Worm (Caenorhabditis elegans) whole organism, dauer: ENCODE data around the gene gei-3.

Experiments
- unc-62 ChIP-seq: sonication (generic microtip); optimal IDR thresholded peaks from 2 replicates; lab custom pipeline; 2017; ENCODE audit warnings: missing biosample characterization, missing genetic modification reagents, missing genetic modification characterization

gei-3 gene

DNA sequence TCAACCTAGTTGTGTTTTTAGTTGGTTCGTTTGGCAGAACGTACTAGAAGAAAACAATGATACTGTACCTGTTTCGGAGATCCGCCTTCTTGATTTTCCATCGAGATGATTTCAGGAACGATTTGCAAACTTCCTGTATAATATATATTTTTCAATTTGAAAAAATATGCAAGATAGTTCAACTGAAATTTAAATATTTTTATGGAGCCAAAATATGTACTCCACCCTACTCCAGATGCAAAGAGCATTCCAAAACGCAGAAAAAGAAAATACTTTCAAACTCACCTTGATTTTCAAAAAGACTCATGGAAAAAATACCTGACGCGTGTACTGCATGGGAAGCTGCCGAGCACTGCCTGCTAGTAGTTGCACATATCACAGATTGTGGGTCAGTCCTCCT lies at the start of gene gei-3:
Gene gei-3 (minus strand): TSS at position 101 of the 400 bp plus-strand sequence.
- TF ChIP-seq unc-62 (GFP tag; lab: Kevin White, UChicago), result no peak

DNA sequence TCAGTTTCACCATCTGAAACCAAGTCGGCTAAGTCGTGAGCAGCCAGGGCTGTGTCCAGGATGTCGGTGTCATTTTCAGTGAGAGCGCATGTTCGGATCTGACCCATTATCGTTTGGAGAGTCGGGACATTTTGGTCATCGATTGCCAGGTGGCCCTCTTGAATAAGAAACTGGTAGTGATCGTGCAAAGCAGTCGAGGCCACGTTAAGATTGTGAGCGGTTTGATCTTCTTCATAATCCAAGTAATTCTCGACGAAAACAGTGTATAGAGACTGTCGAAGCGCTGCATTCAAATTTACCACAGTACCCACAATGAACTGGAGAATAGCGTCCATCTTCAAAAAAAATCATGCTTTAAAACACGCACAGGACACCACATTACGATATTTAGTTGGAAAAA lies 49.1 kb upstream of the gei-3 start, which contains the start of gene T14G8.6:
Gene T14G8.6 (minus strand): TSS at position 338 of the 400 bp plus-strand sequence.
- no peak for TF ChIP-seq unc-62 (GFP tag; lab: Kevin White, UChicago)

DNA sequence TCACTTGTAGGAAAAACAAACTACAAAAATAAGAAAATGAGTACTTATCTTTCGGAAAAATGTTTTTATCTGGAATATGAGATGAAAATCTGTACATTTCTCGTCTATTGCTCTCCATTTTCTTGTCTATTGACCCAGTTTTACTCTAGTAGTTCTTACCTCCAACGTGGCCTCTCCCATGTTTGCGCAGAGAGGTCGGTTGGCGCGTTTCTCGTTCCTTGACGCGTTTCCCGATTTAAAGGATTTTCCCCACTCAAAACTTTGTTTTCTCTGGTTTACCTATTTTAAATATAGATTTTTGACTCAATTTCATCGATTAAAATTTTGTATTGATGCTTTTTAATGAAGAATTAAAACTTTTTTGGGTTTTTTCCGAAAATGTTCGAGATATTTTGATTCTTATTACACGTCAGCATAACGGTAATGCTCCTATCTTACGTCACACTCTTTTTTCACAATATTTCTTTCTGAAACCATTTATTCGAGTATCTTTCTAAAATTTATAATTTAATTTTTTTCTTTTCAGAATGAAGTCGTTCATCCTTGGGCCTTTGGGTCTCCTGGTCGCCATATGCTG lies 47.4 kb upstream of the gei-3 start, which contains the start of gene T14G8.3:
Gene T14G8.3 (plus strand): TSS at position 527 of the 577 bp plus-strand sequence.
- TF ChIP-seq unc-62 (GFP tag; lab: Kevin White, UChicago), result no peak

DNA sequence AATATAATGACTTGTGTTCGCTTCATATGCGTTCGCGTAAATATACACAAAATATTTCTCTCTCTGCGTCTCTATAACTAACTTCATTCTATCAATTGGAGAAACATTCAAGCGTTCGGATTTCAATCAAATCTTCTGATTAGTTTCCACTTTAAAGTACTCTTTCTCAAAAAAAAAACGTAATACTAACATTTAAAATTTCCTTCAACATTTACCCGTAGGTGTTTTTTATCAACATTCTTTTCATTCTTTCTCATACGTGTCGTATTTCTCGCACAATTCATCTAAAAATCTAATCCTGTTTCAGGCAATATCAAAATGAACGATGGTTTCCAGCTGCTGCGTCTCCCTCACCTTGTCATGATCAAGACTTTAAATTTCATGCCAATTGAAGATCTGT lies 44.3 kb upstream of the gei-3 start, which contains the start of gene T14G8.2:
Gene T14G8.2 (plus strand): TSS at position 301 of the 400 bp plus-strand sequence.
- no peak for TF ChIP-seq unc-62 (GFP tag; lab: Kevin White, UChicago)

DNA sequence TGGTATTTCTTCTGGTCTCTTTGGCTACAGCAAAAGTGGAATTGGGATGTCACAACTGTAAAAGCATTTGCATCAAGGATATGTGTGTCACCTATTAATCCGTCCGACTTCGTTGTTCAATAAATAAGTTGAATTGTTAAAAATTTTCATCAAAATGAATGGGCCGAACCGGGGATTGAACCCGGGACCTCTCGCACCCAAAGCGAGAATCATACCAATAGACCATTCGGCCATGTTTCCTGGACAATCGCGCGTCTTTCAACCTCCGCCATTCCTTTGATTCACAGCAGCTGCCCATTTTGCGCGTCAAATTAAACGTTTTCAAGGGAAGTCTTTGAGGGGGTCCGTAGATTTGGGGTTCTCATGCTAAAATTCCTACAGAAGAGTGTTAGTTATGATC lies 41.2 kb upstream of the gei-3 start:
- no peak for TF ChIP-seq unc-62 (GFP tag; lab: Kevin White, UChicago)

DNA sequence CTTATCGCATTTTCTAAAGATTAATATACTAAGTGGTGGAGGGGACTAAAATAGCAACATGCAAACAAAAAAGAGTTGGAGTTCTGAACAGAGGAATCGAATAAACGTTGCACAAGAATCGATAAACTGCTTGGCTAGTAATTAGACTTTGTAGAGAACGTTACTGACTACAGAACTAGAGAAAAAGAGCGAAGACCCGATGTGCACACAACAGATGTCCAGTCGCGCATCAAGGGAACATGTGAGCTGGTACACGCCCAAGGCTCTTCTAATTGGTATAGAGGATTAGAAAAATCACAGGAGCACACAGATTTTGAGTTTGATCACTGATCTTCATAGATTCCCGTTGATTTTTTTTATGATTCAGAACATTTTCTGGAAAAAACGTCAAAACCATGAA lies 40.7 kb upstream of the gei-3 start:
- TF ChIP-seq unc-62 (GFP tag; lab: Kevin White, UChicago), result no peak

DNA sequence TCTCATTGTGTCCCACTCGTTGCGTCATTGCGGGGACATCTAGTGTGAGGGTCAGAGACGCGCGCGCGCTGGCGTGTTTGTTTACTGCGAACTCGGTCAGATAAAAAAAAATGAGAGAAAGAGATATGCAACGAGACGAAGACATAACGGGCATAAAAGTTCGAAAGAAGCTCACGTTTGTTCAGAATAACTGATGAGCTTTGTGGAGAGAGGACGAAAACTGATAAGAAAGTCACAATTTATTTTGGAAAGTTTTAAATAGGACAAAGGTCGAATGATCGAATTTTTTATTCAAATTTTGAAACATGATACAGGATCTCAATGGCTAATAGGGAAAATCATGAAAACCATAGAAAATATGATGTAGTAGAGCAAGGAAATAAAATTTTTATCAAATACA lies 39.6 kb upstream of the gei-3 start:
- no peak for TF ChIP-seq unc-62 (GFP tag; lab: Kevin White, UChicago)

DNA sequence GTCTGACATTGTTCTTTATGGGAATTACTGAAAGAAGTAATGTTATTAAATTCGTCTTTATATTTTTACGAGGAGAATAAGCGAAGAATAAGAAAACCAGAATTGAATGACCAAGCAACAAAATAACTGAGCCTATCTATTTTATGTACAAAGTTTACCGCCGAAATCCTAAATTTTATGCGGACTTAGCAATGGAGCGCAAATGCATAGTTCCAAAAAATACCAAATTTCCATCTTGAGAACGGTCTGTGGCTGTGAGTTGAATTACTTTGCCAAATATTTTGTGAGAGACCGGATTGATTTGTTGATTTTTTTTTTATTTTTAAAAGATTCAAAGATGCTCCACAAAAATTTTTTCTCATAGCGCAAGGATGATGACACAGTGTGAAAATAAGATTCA lies 39.1 kb upstream of the gei-3 start, which contains the start of gene chd-3:
Gene chd-3 (minus strand): TSS at position 27 of the 400 bp plus-strand sequence.
- no peak for TF ChIP-seq unc-62 (GFP tag; lab: Kevin White, UChicago)

DNA sequence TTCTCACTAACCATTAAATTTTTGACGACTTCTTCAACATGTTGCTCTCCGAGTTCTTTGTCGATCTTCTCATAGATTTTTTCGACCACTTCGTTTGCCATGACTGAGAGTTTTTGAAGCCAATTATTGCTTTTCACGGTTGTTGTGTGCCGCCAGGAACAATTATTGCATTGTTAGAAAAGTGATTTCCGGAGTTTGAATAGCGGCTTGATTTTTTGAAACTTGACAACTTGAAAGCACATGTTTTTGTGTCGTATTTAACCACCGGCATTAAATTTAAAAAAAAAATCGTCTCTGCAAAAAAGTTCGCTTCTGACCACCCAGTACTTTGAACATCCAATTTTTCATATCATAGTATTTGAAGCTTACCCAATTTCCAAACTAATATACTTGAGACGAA lies 32.6 kb upstream of the gei-3 start, which contains the start of gene C52G5.3:
Gene C52G5.3 (minus strand): TSS at position 101 of the 400 bp plus-strand sequence.
- no peak for TF ChIP-seq unc-62 (GFP tag; lab: Kevin White, UChicago)

DNA sequence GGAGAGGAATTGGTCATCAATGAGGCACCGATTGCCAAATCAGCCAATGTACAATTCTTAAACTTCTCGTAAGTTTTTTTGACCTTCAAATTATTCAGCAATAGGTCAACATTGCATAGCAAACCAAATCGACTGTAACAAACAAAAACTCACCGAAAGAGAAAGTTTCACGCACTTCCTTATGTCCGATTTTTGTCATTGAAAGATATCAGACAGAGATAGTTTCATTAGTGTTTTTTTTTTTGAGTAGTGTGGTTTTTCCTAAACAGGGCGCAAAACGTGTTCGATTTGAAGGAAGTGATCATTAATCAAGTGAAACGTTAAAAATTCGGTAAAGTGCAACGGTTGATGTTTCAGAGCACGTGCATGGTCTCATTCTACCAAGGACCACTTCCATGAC lies 30.7 kb upstream of the gei-3 start:
- TF ChIP-seq unc-62 (GFP tag; lab: Kevin White, UChicago), result no peak

DNA sequence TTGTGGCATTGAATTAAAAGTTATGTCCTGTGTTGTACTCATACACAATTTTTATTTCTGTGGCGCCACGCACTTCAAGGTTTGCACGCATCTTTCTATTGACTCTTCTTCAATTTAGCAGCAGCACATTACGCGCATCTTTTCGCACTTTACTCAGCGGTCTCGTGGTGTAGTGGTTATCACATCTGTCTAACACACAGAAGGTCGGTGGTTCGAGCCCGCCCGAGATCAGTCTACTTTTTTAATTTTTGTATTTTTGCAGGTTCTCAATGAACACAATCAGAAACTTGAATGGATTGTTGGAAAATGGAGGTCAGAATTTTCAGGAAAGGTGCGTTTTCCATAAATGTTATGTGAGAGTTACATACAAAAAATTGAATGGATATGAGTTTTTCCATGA lies 30.1 kb upstream of the gei-3 start:
- no peak for TF ChIP-seq unc-62 (GFP tag; lab: Kevin White, UChicago)

DNA sequence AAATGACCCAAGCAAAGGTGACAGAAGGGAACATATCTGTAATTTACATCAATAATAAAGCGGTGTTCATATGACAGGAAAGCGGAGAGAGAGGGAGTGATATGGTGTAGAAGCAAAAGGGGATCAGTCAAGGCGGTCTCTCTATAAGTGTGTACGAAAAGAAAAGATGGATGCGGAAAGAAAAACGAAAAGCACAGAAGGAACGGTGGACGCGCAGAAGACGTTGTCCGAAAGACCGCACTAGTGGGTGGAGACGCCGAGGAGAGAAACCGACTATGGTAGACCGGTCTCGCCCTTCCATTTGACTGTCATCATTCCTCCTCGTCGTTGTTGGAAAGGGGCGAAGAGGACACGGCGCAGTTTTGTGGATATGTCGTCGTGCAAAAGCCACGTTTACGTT lies 29.6 kb upstream of the gei-3 start, which contains the start of gene C52G5.2:
Gene C52G5.2 (plus strand): TSS at position 301 of the 400 bp plus-strand sequence.
- no peak for TF ChIP-seq unc-62 (GFP tag; lab: Kevin White, UChicago)

DNA sequence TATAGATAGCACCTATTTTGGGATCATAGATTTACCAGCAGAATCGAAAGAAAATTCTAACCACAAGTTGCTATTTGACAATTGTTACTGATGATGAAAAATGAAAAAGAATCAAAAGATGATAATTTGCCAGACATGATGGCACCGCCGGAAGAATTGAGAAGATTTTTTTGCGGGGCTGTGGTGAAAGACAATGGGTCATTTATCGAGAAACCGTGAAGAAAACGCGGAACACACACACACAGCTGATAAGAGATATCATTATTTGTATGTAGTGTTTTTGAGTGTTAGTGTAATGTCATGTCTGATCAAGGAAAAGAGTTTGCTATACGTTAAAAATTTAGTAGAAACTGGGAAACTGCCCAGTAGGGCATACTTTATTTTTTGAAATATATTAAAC lies 21.4 kb upstream of the gei-3 start:
- no peak for TF ChIP-seq unc-62 (GFP tag; lab: Kevin White, UChicago)

DNA sequence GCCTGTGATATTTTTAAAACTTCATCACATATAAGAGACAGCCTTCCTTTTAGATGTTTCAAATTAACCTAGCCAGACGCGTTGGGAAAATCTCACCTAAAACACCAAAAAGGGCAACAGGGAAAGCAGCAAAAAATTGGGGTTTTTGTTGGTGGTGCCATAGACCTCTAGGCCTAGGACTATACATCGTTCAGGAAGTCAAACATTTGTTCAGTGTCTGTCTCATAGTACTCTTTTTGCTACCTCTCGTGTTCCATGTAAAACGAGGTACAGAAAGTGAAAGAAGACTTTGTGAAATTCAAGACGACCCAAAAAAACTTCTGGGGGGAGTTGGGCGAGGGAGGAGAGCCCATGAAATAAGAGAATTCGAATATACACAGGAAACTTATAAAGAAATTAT lies 15.6 kb upstream of the gei-3 start:
- TF ChIP-seq unc-62 (GFP tag; lab: Kevin White, UChicago), result no peak

DNA sequence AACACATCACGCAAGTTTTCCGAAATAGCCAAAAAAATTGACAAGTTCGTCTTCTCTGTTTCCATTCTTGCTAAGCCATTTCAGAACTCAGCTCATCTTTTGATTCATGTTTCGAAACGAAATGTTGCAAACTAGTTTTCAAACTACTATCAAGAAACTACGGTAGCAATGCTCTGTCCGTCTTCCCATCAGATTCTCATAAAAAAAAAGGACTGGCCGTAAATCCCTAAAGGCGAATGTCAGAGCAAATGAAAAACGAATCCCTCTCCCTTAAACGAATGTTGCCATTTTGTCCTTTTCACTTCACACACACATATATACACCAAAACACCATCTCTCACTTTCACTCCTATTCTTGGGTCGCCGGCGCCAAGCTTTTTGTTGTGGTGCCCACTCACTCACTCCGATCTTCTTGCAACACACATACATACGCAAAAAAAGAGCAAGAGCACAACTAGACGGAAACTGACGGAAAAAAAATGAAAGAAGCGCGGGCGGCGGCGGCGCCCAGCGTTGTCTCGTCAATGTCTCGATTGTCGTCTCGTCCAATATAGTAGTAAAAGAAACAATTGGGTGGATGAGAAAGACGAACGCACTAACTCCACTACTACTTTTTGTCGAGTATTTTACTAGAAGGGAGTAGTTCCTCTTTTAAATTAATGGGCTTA lies 14.4 kb upstream of the gei-3 start:
- no peak for TF ChIP-seq unc-62 (GFP tag; lab: Kevin White, UChicago)

DNA sequence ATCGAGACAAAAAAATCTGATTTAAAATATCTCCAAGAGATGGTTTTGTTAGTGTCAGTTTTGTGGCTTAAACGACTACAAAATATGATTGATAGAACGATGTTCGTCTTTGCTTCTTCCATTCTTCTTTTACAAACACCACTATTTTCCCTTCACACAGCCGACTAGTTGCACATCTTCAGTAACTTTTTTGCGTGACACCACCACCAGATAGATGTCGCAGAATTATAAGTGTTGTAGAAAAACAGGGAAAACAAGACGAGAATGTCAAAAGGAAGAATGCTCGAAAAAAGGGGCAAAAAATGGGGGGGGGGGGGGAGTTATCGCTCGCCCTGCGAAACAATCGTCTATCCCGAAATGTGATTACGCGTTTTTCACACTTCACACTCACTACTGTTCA lies 13.3 kb upstream of the gei-3 start:
- TF ChIP-seq unc-62 (GFP tag; lab: Kevin White, UChicago), result no peak

DNA sequence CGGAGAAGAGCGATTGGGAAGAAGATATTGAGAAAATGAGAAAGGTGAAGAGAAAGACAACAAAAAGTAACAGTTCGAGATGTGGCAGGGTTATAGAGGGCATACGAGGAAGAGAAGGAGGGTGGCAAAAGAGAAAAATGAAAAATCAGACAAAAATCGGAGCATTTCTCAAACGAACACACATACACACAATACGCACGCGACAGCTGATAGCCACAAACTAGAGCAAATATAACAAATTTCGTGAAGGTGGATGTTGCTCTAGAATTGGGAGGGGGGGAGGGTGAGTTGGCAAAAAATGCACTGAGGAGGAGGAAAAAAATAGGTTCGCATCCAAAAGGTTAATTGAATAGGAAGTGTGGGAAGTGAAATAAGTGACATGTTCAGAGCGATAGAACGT lies 11.7 kb upstream of the gei-3 start:
- no peak for TF ChIP-seq unc-62 (GFP tag; lab: Kevin White, UChicago)
